Worm (Caenorhabditis elegans): ENCODE results near the gene ceh-83.

ceh-83 gene

ce11 chrII:1722394-1722793 is 13.9 kb downstream of the ceh-83 start, which contains the start of the genes fbxb-5 and btb-8:
Gene fbxb-5, minus strand, starts transcription at chrII:1722494.
Gene btb-8, plus strand, starts transcription at chrII:1722770.
- TF ChIP-seq nhr-23 (tag; optimal IDR thresholded peaks at IDR 0.05) (no peak), ceh-16 (tag; optimal IDR thresholded peaks at IDR 0.05) (no peak), elt-2 (tag; optimal IDR thresholded peaks at IDR 0.05) (no peak), lin-15B (tag; optimal IDR thresholded peaks at IDR 0.05) (no peak), nhr-76 (tag; optimal IDR thresholded peaks at IDR 0.05) (no peak), jun-1 (tag; optimal IDR thresholded peaks at IDR 0.05) (no peak), fos-1 (tag; optimal IDR thresholded peaks at IDR 0.05) (no peak), fkh-2 (tag; optimal IDR thresholded peaks at IDR 0.05) (no peak), mdl-1 (tag; optimal IDR thresholded peaks at IDR 0.05) (no peak), unc-39 (tag; optimal IDR thresholded peaks at IDR 0.05) (no peak), lsy-12 (tag; optimal IDR thresholded peaks at IDR 0.05) (no peak), unc-62 (GFP tag; optimal IDR thresholded peaks at IDR 0.05) (no peak), mml-1 (tag; optimal IDR thresholded peaks at IDR 0.05) (no peak), nhr-237 (tag; optimal IDR thresholded peaks at IDR 0.05) (no peak)

- no peak for TF ChIP-seq pqm-1 (tag; optimal IDR thresholded peaks at IDR 0.05)
- TF ChIP-seq nhr-67 (tag; optimal IDR thresholded peaks at IDR 0.05) = no peak
- TF ChIP-seq mdl-1 (tag; optimal IDR thresholded peaks at IDR 0.05) = no peak
- no peak for TF ChIP-seq fkh-2 (tag; optimal IDR thresholded peaks at IDR 0.05)
- no peak for TF ChIP-seq nhr-77 (tag; optimal IDR thresholded peaks at IDR 0.05)
- TF ChIP-seq skn-1 (tag; optimal IDR thresholded peaks at IDR 0.05) = no peak
- TF ChIP-seq ceh-82 (tag; optimal IDR thresholded peaks at IDR 0.05) = no peak
- no peak for TF ChIP-seq tbx-2 (tag; optimal IDR thresholded peaks at IDR 0.05)
- no peak for TF ChIP-seq lsy-12 (tag; optimal IDR thresholded peaks at IDR 0.05)
- TF ChIP-seq ceh-9 (tag; optimal IDR thresholded peaks at IDR 0.05) = no peak
- TF ChIP-seq ztf-4 (tag; optimal IDR thresholded peaks at IDR 0.05) = no peak
- no peak for TF ChIP-seq daf-12 (tag; optimal IDR thresholded peaks at IDR 0.05)
- no peak for TF ChIP-seq unc-39 (tag; optimal IDR thresholded peaks at IDR 0.05)
- TF ChIP-seq nhr-12 (tag; optimal IDR thresholded peaks at IDR 0.05) = no peak
- no peak for TF ChIP-seq elt-1 (tag; optimal IDR thresholded peaks at IDR 0.05)
- TF ChIP-seq ceh-16 (tag; optimal IDR thresholded peaks at IDR 0.05) = no peak
- TF ChIP-seq nhr-76 (tag; optimal IDR thresholded peaks at IDR 0.05) = no peak
- TF ChIP-seq egl-5 (tag; optimal IDR thresholded peaks at IDR 0.05) = no peak
- TF ChIP-seq ceh-28 (tag; optimal IDR thresholded peaks at IDR 0.05) = no peak
These were observed 17.2 kb downstream of the ceh-83 start, which contains the start of gene fbxb-48 for ce11 chrII:1719153-1719552. Gene fbxb-48, minus strand, starts transcription at chrII:1719253.

- no peak for TF ChIP-seq tbx-2 (tag; optimal IDR thresholded peaks at IDR 0.05)
- no peak for TF ChIP-seq ceh-9 (tag; optimal IDR thresholded peaks at IDR 0.05)
- TF ChIP-seq nhr-43 (tag; optimal IDR thresholded peaks at IDR 0.05; ENCODE audit: poor library complexity, severe bottlenecking) = no peak
- TF ChIP-seq fos-1 (tag; optimal IDR thresholded peaks at IDR 0.05) = no peak
- no peak for TF ChIP-seq ceh-82 (tag; optimal IDR thresholded peaks at IDR 0.05)
- TF ChIP-seq unc-62 (GFP tag; optimal IDR thresholded peaks at IDR 0.05) = no peak
- no peak for TF ChIP-seq hmg-11 (tag; optimal IDR thresholded peaks at IDR 0.05)
- TF ChIP-seq fkh-10 (GFP tag; optimal IDR thresholded peaks at IDR 0.05) = no peak
- no peak for TF ChIP-seq nhr-25 (tag; optimal IDR thresholded peaks at IDR 0.05)
- TF ChIP-seq aly-2 (tag; optimal IDR thresholded peaks at IDR 0.05) = no peak
- TF ChIP-seq daf-12 (tag; optimal IDR thresholded peaks at IDR 0.05) = no peak
- TF ChIP-seq mml-1 (tag; optimal IDR thresholded peaks at IDR 0.05) = no peak
These were observed 21.5 kb downstream of the ceh-83 start, which contains the start of gene btb-6 for ce11 chrII:1714772-1715353. Gene btb-6, plus strand, starts transcription at chrII:1715303.

ce11 chrII:1712938-1713337 is 23.4 kb downstream of the ceh-83 start, which contains the start of gene btb-7:
Gene btb-7, plus strand, starts transcription at chrII:1713238.
- TF ChIP-seq lin-15B (tag; optimal IDR thresholded peaks at IDR 0.05) (no peak), jun-1 (tag; optimal IDR thresholded peaks at IDR 0.05) (no peak), mml-1 (tag; optimal IDR thresholded peaks at IDR 0.05) (no peak), tbx-2 (tag; optimal IDR thresholded peaks at IDR 0.05) (no peak), nhr-76 (tag; optimal IDR thresholded peaks at IDR 0.05) (no peak), lsy-12 (tag; optimal IDR thresholded peaks at IDR 0.05) (no peak), unc-62 (GFP tag; optimal IDR thresholded peaks at IDR 0.05) (no peak), fkh-2 (tag; optimal IDR thresholded peaks at IDR 0.05) (no peak), pha-4 (tag; optimal IDR thresholded peaks at IDR 0.05) (no peak), nhr-67 (tag; optimal IDR thresholded peaks at IDR 0.05) (no peak)

ce11 chrII:1709959-1710358 is 26.4 kb downstream of the ceh-83 start, which contains the start of gene fbxa-184:
Gene fbxa-184, plus strand, starts transcription at chrII:1710259.
- TF ChIP-seq tbx-2 (tag; optimal IDR thresholded peaks at IDR 0.05) (no peak), nhr-76 (tag; optimal IDR thresholded peaks at IDR 0.05) (no peak), nhr-43 (tag; optimal IDR thresholded peaks at IDR 0.05; ENCODE audit: poor library complexity, severe bottlenecking) (no peak), fos-1 (tag; optimal IDR thresholded peaks at IDR 0.05) (no peak), egl-27 (tag; optimal IDR thresholded peaks at IDR 0.05) (no peak), nhr-67 (tag; optimal IDR thresholded peaks at IDR 0.05) (no peak), skn-1 (tag; optimal IDR thresholded peaks at IDR 0.05) (no peak), nhr-77 (tag; optimal IDR thresholded peaks at IDR 0.05) (no peak), aly-2 (tag; optimal IDR thresholded peaks at IDR 0.05) (no peak), elt-1 (tag; optimal IDR thresholded peaks at IDR 0.05) (no peak)
